Worm (Caenorhabditis elegans) whole organism, L1 larva: ENCODE measurements around the gene F36H5.13.

Experiments used
- C34B4.2 ChIP-seq: sonication (generic microtip); optimal IDR thresholded peaks from 2 replicates; lab custom pipeline; 2017; ENCODE audit warnings: mild to moderate bottlenecking, missing genetic modification characterization, missing compliant biosample characterization
- ama-1 ChIP-seq: fragments of 150-350 bp; optimal IDR thresholded peaks from 2 replicates; lab custom pipeline; 2014
- blmp-1 ChIP-seq: fragments of 150-350 bp; optimal IDR thresholded peaks from 2 replicates; lab custom pipeline; 2014; ENCODE audit warnings: missing biosample characterization, missing genetic modification characterization
- ceh-63 ChIP-seq: fragments of 200-800 bp; sonication (Bioruptor generic); optimal IDR thresholded peaks from 2 replicates; lab custom pipeline; 2018; ENCODE audit warnings: mild to moderate bottlenecking, missing genetic modification characterization, missing compliant biosample characterization
- egl-27 ChIP-seq, 2 experiments: fragments of 150-350 bp in 1 of 2; sonication (generic microtip); optimal IDR thresholded peaks; 3 replicates each; lab custom pipeline; 2017 to 2018; ENCODE audit warnings: missing biosample characterization in 2 of 2, missing genetic modification characterization in 2 of 2, missing genetic modification reagents in 2 of 2
- elt-3 ChIP-seq, 6 experiments: fragments of 150-350 bp in 1 of 6; sonication (generic microtip); optimal IDR thresholded peaks; 2 replicates each; lab custom pipeline; 2017 to 2018; ENCODE audit warnings: missing biosample characterization in 6 of 6, missing genetic modification characterization in 6 of 6, inconsistent platforms in 1 of 6
- fos-1 ChIP-seq: fragments of 150-350 bp; optimal IDR thresholded peaks from 2 replicates; lab custom pipeline; 2014; ENCODE audit warnings: missing biosample characterization, missing genetic modification characterization
- lin-39 ChIP-seq: fragments of 150-350 bp; optimal IDR thresholded peaks from 2 replicates; lab custom pipeline; 2014; ENCODE audit warnings: missing biosample characterization, missing genetic modification reagents, missing genetic modification characterization
- nhr-12 ChIP-seq: sonication (generic microtip); optimal IDR thresholded peaks from 2 replicates; lab custom pipeline; 2017; ENCODE audit warnings: missing biosample characterization, missing genetic modification characterization
- nhr-28 ChIP-seq: fragments of 150-350 bp; optimal IDR thresholded peaks from 2 replicates; lab custom pipeline; 2014; ENCODE audit warnings: missing biosample characterization, missing genetic modification characterization
- tlp-1 ChIP-seq: fragments of 150-350 bp; optimal IDR thresholded peaks from 2 replicates; lab custom pipeline; 2014; ENCODE audit warnings: missing biosample characterization, missing genetic modification characterization
- unc-86 ChIP-seq: sonication (generic microtip); optimal IDR thresholded peaks from 2 replicates; lab custom pipeline; 2016; ENCODE audit warnings: missing genetic modification characterization, missing compliant biosample characterization
- zag-1 ChIP-seq: fragments of 150-350 bp; optimal IDR thresholded peaks from 2 replicates; lab custom pipeline; 2014; ENCODE audit warnings: missing biosample characterization, missing genetic modification characterization

- TF ChIP-seq nhr-28 (tag; lab: Kevin White, UChicago) (no peak), unc-86 (tag; lab: Kevin White, UChicago) (no peak), ceh-63 (no peak), elt-3 (tag; optimal IDR thresholded peaks at IDR 0.05; lab: Kevin White, UChicago) (no peak), egl-27 (tag; optimal IDR thresholded peaks at IDR 0.05; lab: Kevin White, UChicago) (no peak), C34B4.2 (tag; lab: Kevin White, UChicago) (no peak), zag-1 (tag; lab: Kevin White, UChicago) (no peak), blmp-1 (tag; lab: Kevin White, UChicago) (no peak), ama-1 (lab: Kevin White, UChicago) (no peak), fos-1 (tag; lab: Kevin White, UChicago) (no peak), lin-39 (tag; lab: Kevin White, UChicago) (no peak), nhr-12 (tag; lab: Kevin White, UChicago) (no peak), tlp-1 (no peak)
Measured at ce11 chrII:1712938-1713337, 37.4 kb downstream of the F36H5.13 start, which contains the start of gene btb-7.
